Fruit fly (Drosophila melanogaster) whole organism, prepupa: ENCODE results near the gene Nmdar1.

ENCODE experiments used
- Blimp-1 ChIP-seq: fragments of 200-800 bp; sonication (Bioruptor generic); optimal IDR thresholded peaks from 3 replicates; lab custom pipeline; 2017; ENCODE audit warnings: missing biosample characterization, missing genetic modification characterization, mild to moderate bottlenecking, moderate library complexity, missing genetic modification reagents
- CG10669 ChIP-seq: fragments of 200-800 bp; sonication (Bioruptor generic); optimal IDR thresholded peaks from 3 replicates; lab custom pipeline; 2018; ENCODE audit warnings: missing biosample characterization, mild to moderate bottlenecking, missing genetic modification characterization, moderate library complexity
- CG16779 ChIP-seq: fragments of 200-800 bp; sonication (Bioruptor generic); optimal IDR thresholded peaks from 3 replicates; lab custom pipeline; 2017; ENCODE audit warnings: missing biosample characterization, mild to moderate bottlenecking, missing genetic modification characterization
- CG7368 ChIP-seq: fragments of 200-800 bp; sonication (Bioruptor generic); optimal IDR thresholded peaks from 3 replicates; lab custom pipeline; 2016; ENCODE audit warnings: missing biosample characterization, missing genetic modification characterization
- Ets21C ChIP-seq: fragments of 200-800 bp; sonication (Bioruptor generic); optimal IDR thresholded peaks from 3 replicates; lab custom pipeline; 2016; ENCODE audit warnings: missing biosample characterization, missing genetic modification characterization
- Lpt ChIP-seq: fragments of 200-800 bp; sonication (Bioruptor generic); optimal IDR thresholded peaks from 3 replicates; lab custom pipeline; 2016; ENCODE audit warnings: missing biosample characterization, missing genetic modification characterization
- Met ChIP-seq: fragments of 200-800 bp; sonication (Bioruptor generic); optimal IDR thresholded peaks from 3 replicates; lab custom pipeline; 2016; ENCODE audit warnings: missing biosample characterization, missing genetic modification characterization
- OdsH ChIP-seq: fragments of 200-800 bp; sonication (Bioruptor generic); optimal IDR thresholded peaks from 3 replicates; lab custom pipeline; 2016; ENCODE audit warnings: missing biosample characterization, missing genetic modification characterization
- eg ChIP-seq: fragments of 200-800 bp; sonication (Bioruptor generic); IDR thresholded peaks from 3 replicates; pipeline ENCODE4 v1.3.6; 2022; ENCODE audit warnings: missing biosample characterization, missing genetic modification characterization

- peak; percentile 0 for TF ChIP-seq CG16779
- TF ChIP-seq OdsH: no peak
- no peak for TF ChIP-seq CG10669 (GFP tag; lab: Kevin White, UChicago)
- no peak for TF ChIP-seq Met (GFP tag; lab: Kevin White, UChicago)
- no peak for TF ChIP-seq Ets21C (GFP tag; lab: Kevin White, UChicago)
- no peak for TF ChIP-seq Blimp-1
- no peak; the same call in 2 of the 3 replicates for TF ChIP-seq eg (GFP tag; lab: Robert Waterston, UW)
- TF ChIP-seq Lpt (GFP tag; lab: Kevin White, UChicago): no peak
- no peak for TF ChIP-seq CG7368 (GFP tag; lab: Kevin White, UChicago)
Observed at dm6 chr3R:5570635-5571436, 47.7 kb upstream of the Nmdar1 start, which contains the start of gene CRMP.
